Worm (Caenorhabditis elegans) whole organism, L4/young adult: ENCODE results near the gene K12H6.8.

Source experiments
- W03F9.2 ChIP-seq: fragments of 150-350 bp; optimal IDR thresholded peaks from 2 replicates; lab custom pipeline; 2014; ENCODE audit warnings: missing biosample characterization, missing genetic modification characterization
- dao-5 ChIP-seq: sonication (generic microtip); optimal IDR thresholded peaks from 2 replicates; lab custom pipeline; 2016; ENCODE audit warnings: missing genotype, missing genetic modification characterization, moderate library complexity, missing compliant biosample characterization
- him-1 ChIP-seq: sonication (generic microtip); optimal IDR thresholded peaks from 2 replicates; lab custom pipeline; 2016; ENCODE audit warnings: missing genotype, missing genetic modification reagents, missing genetic modification characterization, missing compliant biosample characterization

DNA sequence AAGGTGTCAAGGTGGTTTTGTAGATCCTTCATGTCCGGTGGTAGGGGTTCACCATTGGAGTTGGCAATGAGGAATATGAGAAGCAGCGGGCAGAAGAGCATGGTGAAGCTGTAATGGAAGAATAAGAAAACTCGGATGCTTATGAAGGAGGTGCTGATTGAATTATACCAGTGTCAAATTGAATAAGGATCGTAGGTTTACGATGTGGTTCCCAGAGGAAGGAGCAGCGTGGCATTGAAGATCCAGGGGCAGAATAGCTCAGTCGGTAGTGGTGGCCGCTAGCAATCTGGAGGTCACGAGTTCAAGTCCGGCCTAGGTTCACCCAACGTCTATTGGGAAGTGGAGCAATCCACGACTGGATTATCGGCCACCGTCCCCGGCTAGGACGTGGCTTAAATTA lies 13.8 kb downstream of the K12H6.8 start, which contains the start of gene Y110A2AL.6:
- no peak for TF ChIP-seq him-1 (tag; lab: Kevin White, UChicago)
- TF ChIP-seq W03F9.2 (tag; lab: Kevin White, UChicago), result no peak
- no peak for TF ChIP-seq dao-5 (tag; lab: Kevin White, UChicago)
